Worm (Caenorhabditis elegans) whole organism, midembryonic: ENCODE data around the gene C45H4.18.

Source experiments
- T22C8.4 ChIP-seq: fragments of 200-800 bp; sonication (Bioruptor generic); IDR thresholded peaks from 2 replicates; pipeline ENCODE4 v1.3.6; 2022; ENCODE audit warnings: missing genetic modification characterization, missing compliant biosample characterization
- klf-2 ChIP-seq: fragments of 200-800 bp; sonication (Bioruptor generic); conservative IDR thresholded peaks from 2 replicates; pipeline ENCODE4 v1.3.6; 2022; ENCODE audit warnings: missing genetic modification reagents, missing genetic modification characterization, missing compliant biosample characterization
- tab-1 ChIP-seq: fragments of 200-800 bp; sonication (Bioruptor generic); IDR thresholded peaks from 2 replicates; pipeline ENCODE4 v1.3.6; 2022; ENCODE audit warnings: missing genetic modification characterization, missing compliant biosample characterization
- ztf-23 ChIP-seq: fragments of 200-800 bp; sonication (Bioruptor generic); IDR thresholded peaks from 2 replicates; pipeline ENCODE4 v1.3.6; 2022; ENCODE audit warnings: missing genetic modification reagents, missing genetic modification characterization, missing compliant biosample characterization
- ztf-29 ChIP-seq: fragments of 200-800 bp; sonication (Bioruptor generic); IDR thresholded peaks from 2 replicates; pipeline ENCODE4 v1.3.6; 2022; ENCODE audit warnings: missing genetic modification reagents, missing genetic modification characterization, missing compliant biosample characterization

- TF ChIP-seq ztf-23 (no peak), ztf-29 (GFP tag; lab: Robert Waterston, UW) (no peak), T22C8.4 (no peak), klf-2 (GFP tag; lab: Robert Waterston, UW) (no peak), tab-1 (no peak)
Measured at ce11 chrV:2206801-2207200, 31.5 kb downstream of the C45H4.18 start, which contains the start of gene svh-11.
